Worm (Caenorhabditis elegans) whole organism, young adult: ENCODE results near the gene col-109.

Experiments
- F23B12.7 ChIP-seq: sonication (generic microtip); optimal IDR thresholded peaks from 2 replicates; lab custom pipeline; 2017; ENCODE audit warnings: missing genetic modification characterization, mild to moderate bottlenecking, missing compliant biosample characterization, antibody characterized with exemption, moderate library complexity; ENCODE audit not compliant: insufficient read depth
- ama-1 ChIP-seq, 3 experiments: fragments of 150-350 bp in 1 of 3; sonication (generic microtip) in 2 of 3; optimal IDR thresholded peaks; 2 replicates each; lab custom pipeline; 2014 to 2018; ENCODE audit warnings: missing biosample characterization in 2 of 3, missing genetic modification characterization in 2 of 3, missing genetic modification reagents in 2 of 3
- aptf-2 ChIP-seq: fragments of 200-800 bp; sonication (Bioruptor generic); conservative IDR thresholded peaks from 2 replicates; pipeline ENCODE4 v1.3.6; 2022; ENCODE audit warnings: missing genetic modification reagents, missing genetic modification characterization, missing compliant biosample characterization
- dpl-1 ChIP-seq: fragments of 150-350 bp; optimal IDR thresholded peaks from 2 replicates; lab custom pipeline; 2014; ENCODE audit warnings: missing biosample characterization, missing genetic modification reagents, missing genetic modification characterization
- ekl-4 ChIP-seq: fragments of 200-800 bp; sonication (Bioruptor generic); IDR thresholded peaks from 2 replicates; pipeline ENCODE4 v1.3.6; 2022; ENCODE audit warnings: missing genetic modification reagents, missing genetic modification characterization, missing compliant biosample characterization
- lin-26 ChIP-seq: fragments of 200-800 bp; sonication (Bioruptor generic); IDR thresholded peaks from 2 replicates; pipeline ENCODE4 v1.3.6; 2022; ENCODE audit warnings: missing genetic modification reagents, missing genetic modification characterization, missing compliant biosample characterization
- mxl-1 ChIP-seq: sonication (generic microtip); optimal IDR thresholded peaks from 2 replicates; lab custom pipeline; 2016; ENCODE audit warnings: missing genetic modification characterization, missing compliant biosample characterization
- nhr-120 ChIP-seq: fragments of 200-800 bp; sonication (Bioruptor generic); IDR thresholded peaks from 2 replicates; pipeline ENCODE4 v1.3.6; 2022; ENCODE audit warnings: missing genetic modification characterization, missing compliant biosample characterization
- sdz-38 ChIP-seq: sonication (generic microtip); optimal IDR thresholded peaks from 2 replicates; lab custom pipeline; 2016; ENCODE audit warnings: missing genotype, missing genetic modification characterization, missing compliant biosample characterization
- snpc-1.1 ChIP-seq: sonication (generic microtip); optimal IDR thresholded peaks from 2 replicates; lab custom pipeline; 2017; ENCODE audit warnings: missing genetic modification characterization, mild to moderate bottlenecking, missing compliant biosample characterization, antibody characterized with exemption, moderate library complexity, missing genotype, missing genetic modification reagents; ENCODE audit not compliant: insufficient read depth
- ztf-22 ChIP-seq: fragments of 200-800 bp; sonication (Bioruptor generic); optimal IDR thresholded peaks from 2 replicates; lab custom pipeline; 2018; ENCODE audit warnings: mild to moderate bottlenecking, missing genetic modification characterization, moderate library complexity, missing compliant biosample characterization

DNA sequence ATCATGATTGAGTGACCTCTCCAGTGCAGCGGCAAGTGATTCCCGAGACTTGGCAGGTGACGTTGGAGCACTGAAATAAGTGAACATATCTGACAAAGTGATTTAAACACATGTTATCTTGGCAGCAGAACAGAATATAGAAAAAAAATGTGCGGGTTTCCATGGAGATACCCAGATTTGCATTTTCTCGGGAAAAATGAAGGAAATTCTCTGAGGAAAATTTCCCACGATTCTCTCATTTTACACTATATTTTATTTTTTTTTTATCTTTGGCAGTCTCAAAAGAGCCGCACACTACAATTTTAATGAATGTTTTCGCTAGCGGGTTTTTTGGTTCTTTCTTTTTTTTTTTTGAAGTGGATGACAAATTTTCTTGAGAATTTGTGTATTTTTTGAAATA is 6.2 kb downstream of the col-109 start:
- no peak for TF ChIP-seq mxl-1 (tag; lab: Kevin White, UChicago)
- TF ChIP-seq nhr-120, result no peak
- no peak for TF ChIP-seq ztf-22 (GFP tag; lab: Kevin White, UChicago)
- TF ChIP-seq snpc-1.1, result no peak
- no peak for TF ChIP-seq sdz-38 (tag; lab: Kevin White, UChicago)
- TF ChIP-seq lin-26 (GFP tag; lab: Robert Waterston, UW), result no peak
- TF ChIP-seq dpl-1 (GFP tag; lab: Kevin White, UChicago), result no peak
- TF ChIP-seq ekl-4, result no peak
- no peak for TF ChIP-seq aptf-2 (GFP tag; lab: Robert Waterston, UW)
- no peak for TF ChIP-seq F23B12.7 (tag; lab: Kevin White, UChicago)
- TF ChIP-seq ama-1 (optimal IDR thresholded peaks at IDR 0.05; lab: Kevin White, UChicago), result no peak
- TF ChIP-seq ama-1 (GFP tag; optimal IDR thresholded peaks at IDR 0.05; lab: Kevin White, UChicago), result no peak
